Fruit fly (Drosophila melanogaster) whole organism, pupa: ENCODE data around the gene CG14340.

ENCODE experiments used
- CG12605 ChIP-seq: fragments of 200-800 bp; sonication (Bioruptor generic); IDR thresholded peaks from 2 replicates; pipeline ENCODE4 v1.3.6; 2022; ENCODE audit warnings: missing biosample characterization, missing genetic modification characterization
- CG13204 ChIP-seq: fragments of 200-800 bp; sonication (Bioruptor generic); optimal IDR thresholded peaks from 2 replicates; lab custom pipeline; 2018; ENCODE audit warnings: missing biosample characterization, mild to moderate bottlenecking, missing genetic modification characterization, moderate library complexity
- CG15710 ChIP-seq: fragments of 200-800 bp; sonication (Bioruptor generic); optimal IDR thresholded peaks from 2 replicates; lab custom pipeline; 2018; ENCODE audit warnings: missing biosample characterization, mild to moderate bottlenecking, missing genetic modification characterization, moderate library complexity
- CG17806 ChIP-seq: fragments of 200-800 bp; sonication (Bioruptor generic); optimal IDR thresholded peaks from 2 replicates; lab custom pipeline; 2018; ENCODE audit warnings: missing biosample characterization, mild to moderate bottlenecking, missing genetic modification characterization, moderate library complexity
- CG32121 ChIP-seq: fragments of 200-800 bp; sonication (Bioruptor generic); IDR thresholded peaks from 2 replicates; pipeline ENCODE4 v1.3.6; 2022; ENCODE audit warnings: missing biosample characterization, missing genetic modification characterization
- CG34367 ChIP-seq: fragments of 200-800 bp; sonication (Bioruptor generic); optimal IDR thresholded peaks from 2 replicates; lab custom pipeline; 2018; ENCODE audit warnings: missing biosample characterization, mild to moderate bottlenecking, missing genetic modification characterization
- CG8159 ChIP-seq: fragments of 200-800 bp; sonication (Bioruptor generic); optimal IDR thresholded peaks from 3 replicates; lab custom pipeline; 2018; ENCODE audit warnings: missing biosample characterization, mild to moderate bottlenecking, missing genetic modification characterization, moderate library complexity
- CG8301 ChIP-seq: fragments of 200-800 bp; sonication (Bioruptor generic); optimal IDR thresholded peaks from 2 replicates; lab custom pipeline; 2018; ENCODE audit warnings: missing biosample characterization, mild to moderate bottlenecking, missing genetic modification characterization
- CG9948 ChIP-seq: fragments of 200-800 bp; sonication (Bioruptor generic); optimal IDR thresholded peaks from 2 replicates; lab custom pipeline; 2018; ENCODE audit warnings: missing biosample characterization, mild to moderate bottlenecking, missing genetic modification characterization, moderate library complexity
- Ets98B ChIP-seq: fragments of 200-800 bp; sonication (Bioruptor generic); IDR thresholded peaks from 2 replicates; pipeline ENCODE4 v1.3.6; 2022; ENCODE audit warnings: missing biosample characterization, missing genetic modification characterization
- Pif1A ChIP-seq: fragments of 200-800 bp; sonication (Bioruptor generic); optimal IDR thresholded peaks from 3 replicates; lab custom pipeline; 2016; ENCODE audit warnings: missing biosample characterization, missing genetic modification characterization
- Snoo ChIP-seq: fragments of 200-800 bp; sonication (Bioruptor generic); optimal IDR thresholded peaks from 3 replicates; lab custom pipeline; 2017; ENCODE audit warnings: missing biosample characterization, mild to moderate bottlenecking, missing genetic modification characterization, inconsistent platforms
- gl ChIP-seq: fragments of 200-800 bp; sonication (Bioruptor generic); optimal IDR thresholded peaks from 2 replicates; lab custom pipeline; 2018; ENCODE audit warnings: missing biosample characterization, mild to moderate bottlenecking, missing genetic modification characterization
- rn ChIP-seq: fragments of 200-800 bp; sonication (Bioruptor generic); IDR thresholded peaks from 2 replicates; pipeline ENCODE4 v1.3.6; 2022; ENCODE audit warnings: missing biosample characterization, missing genetic modification characterization

DNA sequence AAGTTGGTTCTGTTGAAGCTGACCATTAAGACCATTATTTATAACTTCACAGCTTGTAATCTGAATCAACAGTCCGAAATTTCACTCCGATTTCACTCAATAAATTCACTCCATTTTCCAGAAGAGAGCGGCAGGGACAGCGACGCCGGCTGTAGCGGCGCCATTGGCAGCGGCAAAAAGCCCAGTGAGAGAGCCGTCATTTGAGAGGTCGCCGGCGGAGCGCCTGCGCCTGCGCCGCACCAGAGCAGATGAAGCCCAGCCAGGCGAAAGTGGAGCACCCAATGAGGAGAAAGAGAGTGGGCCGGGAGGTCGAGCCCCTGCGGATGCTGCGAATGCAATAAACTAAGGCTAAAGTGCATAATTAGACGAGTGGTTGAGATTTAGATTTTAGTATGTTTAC, 30.1 kb upstream of the CG14340 start:
- no peak for TF ChIP-seq Pif1A (GFP tag; lab: Kevin White, UChicago)
- TF ChIP-seq rn (GFP tag; lab: Robert Waterston, UW): no peak
- TF ChIP-seq Snoo (tag; lab: Kevin White, UChicago): no peak
- TF ChIP-seq CG13204 (GFP tag; lab: Kevin White, UChicago): peak; percentile 14
- no peak for TF ChIP-seq CG32121 (GFP tag; lab: Robert Waterston, UW)
- TF ChIP-seq CG15710 (tag; lab: Kevin White, UChicago): no peak
- no peak for TF ChIP-seq CG9948
- TF ChIP-seq Ets98B (GFP tag; lab: Robert Waterston, UW): no peak
- TF ChIP-seq CG17806 (tag; lab: Kevin White, UChicago): no peak
- TF ChIP-seq CG12605 (GFP tag; lab: Robert Waterston, UW): no peak
- TF ChIP-seq CG8159 (tag; lab: Kevin White, UChicago): no peak
- TF ChIP-seq gl (tag; lab: Kevin White, UChicago): no peak
- TF ChIP-seq CG8301 (tag; lab: Kevin White, UChicago): no peak
- no peak for TF ChIP-seq CG34367 (tag; lab: Kevin White, UChicago)
